Fruit fly (Drosophila melanogaster) whole organism: ENCODE measurements around the gene CG4229.

Experiments used
- CG8478 ChIP-seq: fragments of >200 bp; optimal IDR thresholded peaks from 2 replicates; lab custom pipeline; 2018; ENCODE audit warnings: inconsistent platforms
- Dll ChIP-seq: fragments of >200 bp; optimal IDR thresholded peaks from 2 replicates; lab custom pipeline; 2017
- EcR ChIP-seq, 2 experiments: fragments of >200 bp; optimal IDR thresholded peaks; 2 replicates each; lab custom pipeline; 2017; ENCODE audit warnings: missing biosample characterization in 2 of 2, missing genetic modification characterization in 2 of 2, missing genetic modification reagents in 2 of 2
- pan ChIP-seq: fragments of >200 bp; optimal IDR thresholded peaks from 2 replicates; lab custom pipeline; 2017
- psq ChIP-seq: fragments of >200 bp; optimal IDR thresholded peaks from 2 replicates; lab custom pipeline; 2017
- usp ChIP-seq: fragments of >200 bp; optimal IDR thresholded peaks from 2 replicates; lab custom pipeline; 2017; ENCODE audit warnings: missing biosample characterization, missing genetic modification characterization, mixed read lengths

The CG4229 gene

dm6 chr3L:16556523-16556922, at the start of gene CG4229:
TSS of gene CG4229 (plus strand) at chr3L:16556823.
- no peak for TF ChIP-seq Dll

dm6 chr3L:16533932-16534331, 22.7 kb upstream of the CG4229 start:
- no peak for TF ChIP-seq EcR (GFP tag; optimal IDR thresholded peaks at IDR 0.05; lab: Kevin White, UChicago)
- no peak for TF ChIP-seq Dll
- TF ChIP-seq pan (lab: Kevin White, UChicago) = no peak
- no peak for TF ChIP-seq psq (lab: Kevin White, UChicago)
- no peak for TF ChIP-seq CG8478 (lab: Kevin White, UChicago)
- TF ChIP-seq usp = no peak

- TF ChIP-seq EcR (GFP tag; optimal IDR thresholded peaks at IDR 0.05; lab: Kevin White, UChicago) = no peak
- TF ChIP-seq CG8478 (lab: Kevin White, UChicago) = no peak
- TF ChIP-seq pan (lab: Kevin White, UChicago) = no peak
- TF ChIP-seq psq (lab: Kevin White, UChicago) = no peak
- no peak for TF ChIP-seq Dll
- no peak for TF ChIP-seq usp
Observed at dm6 chr3L:16542998-16543624, 13.5 kb upstream of the CG4229 start, which contains the start of gene CG43373. TSS of gene CG43373 (minus strand) at chr3L:16543370.

- no peak for TF ChIP-seq CG8478 (lab: Kevin White, UChicago)
- no peak for TF ChIP-seq usp
- TF ChIP-seq pan (lab: Kevin White, UChicago) = no peak
- no peak for TF ChIP-seq EcR (GFP tag; optimal IDR thresholded peaks at IDR 0.05; lab: Kevin White, UChicago)
- TF ChIP-seq psq (lab: Kevin White, UChicago) = no peak
- TF ChIP-seq Dll = no peak
Observed at dm6 chr3L:16544220-16544619, 12.4 kb upstream of the CG4229 start.

- TF ChIP-seq pan (lab: Kevin White, UChicago) (no peak), EcR (GFP tag; optimal IDR thresholded peaks at IDR 0.05; lab: Kevin White, UChicago) (no peak), Dll (no peak), CG8478 (lab: Kevin White, UChicago) (no peak), psq (lab: Kevin White, UChicago) (no peak)
Observed at dm6 chr3L:16545511-16545910, 11.1 kb upstream of the CG4229 start, which contains the start of gene CG13033. TSS of gene CG13033 (minus strand) at chr3L:16545628.

- no peak for TF ChIP-seq EcR (GFP tag; optimal IDR thresholded peaks at IDR 0.05; lab: Kevin White, UChicago)
- TF ChIP-seq psq (lab: Kevin White, UChicago) = no peak
- TF ChIP-seq Dll = no peak
- TF ChIP-seq CG8478 (lab: Kevin White, UChicago) = no peak
- no peak for TF ChIP-seq usp
- TF ChIP-seq pan (lab: Kevin White, UChicago) = no peak
Observed at dm6 chr3L:16546159-16546558, 10.5 kb upstream of the CG4229 start.

dm6 chr3L:16563361-16563760, 6.7 kb downstream of the CG4229 start:
- no peak for TF ChIP-seq pan (lab: Kevin White, UChicago)
- TF ChIP-seq EcR (GFP tag; optimal IDR thresholded peaks at IDR 0.05; lab: Kevin White, UChicago) = no peak
- TF ChIP-seq psq (lab: Kevin White, UChicago) = no peak
- TF ChIP-seq CG8478 (lab: Kevin White, UChicago) = no peak
- no peak for TF ChIP-seq Dll
- TF ChIP-seq usp = no peak

dm6 chr3L:16566093-16566492, 9.5 kb downstream of the CG4229 start:
- TF ChIP-seq CG8478 (lab: Kevin White, UChicago) = no peak
- TF ChIP-seq EcR (GFP tag; optimal IDR thresholded peaks at IDR 0.05; lab: Kevin White, UChicago) = no peak
- TF ChIP-seq Dll = no peak
- TF ChIP-seq pan (lab: Kevin White, UChicago) = no peak
- TF ChIP-seq psq (lab: Kevin White, UChicago) = no peak
- no peak for TF ChIP-seq usp

dm6 chr3L:16566700-16567221, 10.1 kb downstream of the CG4229 start, which contains the start of gene UQCR-6.4L:
TSS of gene UQCR-6.4L (plus strand) at chr3L:16566750.
- no peak for TF ChIP-seq EcR (GFP tag; optimal IDR thresholded peaks at IDR 0.05; lab: Kevin White, UChicago)
- no peak for TF ChIP-seq CG8478 (lab: Kevin White, UChicago)
- no peak for TF ChIP-seq usp
- TF ChIP-seq Dll = no peak
- no peak for TF ChIP-seq pan (lab: Kevin White, UChicago)
- no peak for TF ChIP-seq psq (lab: Kevin White, UChicago)

dm6 chr3L:16567495-16567894, 10.9 kb downstream of the CG4229 start:
- no peak for TF ChIP-seq pan (lab: Kevin White, UChicago)
- no peak for TF ChIP-seq psq (lab: Kevin White, UChicago)
- no peak for TF ChIP-seq Dll

dm6 chr3L:16569456-16569855, 12.8 kb downstream of the CG4229 start:
- TF ChIP-seq Dll = no peak
- no peak for TF ChIP-seq CG8478 (lab: Kevin White, UChicago)
- no peak for TF ChIP-seq psq (lab: Kevin White, UChicago)
- TF ChIP-seq usp = no peak
- TF ChIP-seq pan (lab: Kevin White, UChicago) = no peak
- no peak for TF ChIP-seq EcR (GFP tag; optimal IDR thresholded peaks at IDR 0.05; lab: Kevin White, UChicago)

dm6 chr3L:16571014-16571738, 14.6 kb downstream of the CG4229 start:
- TF ChIP-seq EcR (GFP tag; optimal IDR thresholded peaks at IDR 0.05; lab: Kevin White, UChicago) = no peak
- TF ChIP-seq pan (lab: Kevin White, UChicago) = no peak
- no peak for TF ChIP-seq CG8478 (lab: Kevin White, UChicago)
- no peak for TF ChIP-seq psq (lab: Kevin White, UChicago)
